Worm (Caenorhabditis elegans) whole organism, L2 larva: ENCODE data around the gene egli-1.
A peak's percentile ranks its signal among the peaks of the same experiment; 100 is the strongest.

Source experiments
- C34F6.9 ChIP-seq: fragments of 150-350 bp; optimal IDR thresholded peaks from 2 replicates; lab custom pipeline; 2014; ENCODE audit warnings: missing biosample characterization, missing genetic modification characterization
- F13H6.1 ChIP-seq: sonication (generic microtip); optimal IDR thresholded peaks from 2 replicates; lab custom pipeline; 2016; ENCODE audit warnings: missing genetic modification characterization, missing compliant biosample characterization
- R02D3.7 ChIP-seq: fragments of 150-350 bp; optimal IDR thresholded peaks from 2 replicates; lab custom pipeline; 2014; ENCODE audit warnings: missing biosample characterization, missing genetic modification characterization
- Y55F3AM.14 ChIP-seq: fragments of 200-800 bp; sonication (Bioruptor generic); optimal IDR thresholded peaks from 2 replicates; lab custom pipeline; 2018; ENCODE audit warnings: mild to moderate bottlenecking, missing genetic modification characterization, missing compliant biosample characterization
- ZK546.5 ChIP-seq: sonication (generic microtip); optimal IDR thresholded peaks from 2 replicates; lab custom pipeline; 2017; ENCODE audit warnings: missing biosample characterization, missing genetic modification characterization
- alr-1 ChIP-seq: fragments of 150-350 bp; optimal IDR thresholded peaks from 2 replicates; lab custom pipeline; 2014; ENCODE audit warnings: missing biosample characterization, missing genetic modification characterization
- aly-2 ChIP-seq: fragments of 150-350 bp; optimal IDR thresholded peaks from 2 replicates; lab custom pipeline; 2014; ENCODE audit warnings: missing biosample characterization, missing genetic modification characterization
- ama-1 ChIP-seq: fragments of 150-350 bp; optimal IDR thresholded peaks from 2 replicates; lab custom pipeline; 2018; ENCODE audit warnings: inconsistent platforms
- blmp-1 ChIP-seq: sonication (generic microtip); optimal IDR thresholded peaks from 2 replicates; lab custom pipeline; 2017; ENCODE audit warnings: missing genetic modification characterization, mild to moderate bottlenecking, missing compliant biosample characterization, antibody characterized with exemption, moderate library complexity; ENCODE audit not compliant: insufficient read depth
- elt-3 ChIP-seq: sonication (generic microtip); optimal IDR thresholded peaks from 2 replicates; lab custom pipeline; 2017; ENCODE audit warnings: missing biosample characterization, missing genetic modification characterization
- fos-1 ChIP-seq: fragments of 150-350 bp; optimal IDR thresholded peaks from 2 replicates; lab custom pipeline; 2014; ENCODE audit warnings: missing biosample characterization, missing genetic modification characterization
- gmeb-1 ChIP-seq: fragments of 150-350 bp; optimal IDR thresholded peaks from 2 replicates; lab custom pipeline; 2014; ENCODE audit warnings: missing biosample characterization, missing genetic modification characterization
- lin-13 ChIP-seq: fragments of 150-350 bp; optimal IDR thresholded peaks from 2 replicates; lab custom pipeline; 2014; ENCODE audit warnings: missing biosample characterization, missing genetic modification reagents, missing genetic modification characterization
- lin-39 ChIP-seq: fragments of 150-350 bp; optimal IDR thresholded peaks from 2 replicates; lab custom pipeline; 2014; ENCODE audit warnings: missing biosample characterization, missing genetic modification reagents, missing genetic modification characterization
- mbf-1 ChIP-seq: sonication (generic microtip); optimal IDR thresholded peaks from 2 replicates; lab custom pipeline; 2017; ENCODE audit warnings: missing biosample characterization, missing genetic modification characterization
- mdl-1 ChIP-seq, 2 experiments: fragments of 150-350 bp in 1 of 2; sonication (generic microtip) in 1 of 2; optimal IDR thresholded peaks; 2 replicates each; lab custom pipeline; 2017; ENCODE audit warnings: missing biosample characterization in 2 of 2, missing genetic modification characterization in 2 of 2
- nhr-11 ChIP-seq: fragments of 150-350 bp; optimal IDR thresholded peaks from 2 replicates; lab custom pipeline; 2014; ENCODE audit warnings: missing biosample characterization, missing genetic modification characterization
- nhr-129 ChIP-seq: fragments of 150-350 bp; optimal IDR thresholded peaks from 2 replicates; lab custom pipeline; 2014; ENCODE audit warnings: missing biosample characterization, missing genetic modification characterization
- nhr-21 ChIP-seq: fragments of 150-350 bp; optimal IDR thresholded peaks from 2 replicates; lab custom pipeline; 2014; ENCODE audit warnings: missing biosample characterization, missing genetic modification characterization
- nhr-23 ChIP-seq: fragments of 150-350 bp; optimal IDR thresholded peaks from 2 replicates; lab custom pipeline; 2014; ENCODE audit warnings: missing biosample characterization, missing genetic modification reagents, missing genetic modification characterization
- nhr-237 ChIP-seq: fragments of 150-350 bp; optimal IDR thresholded peaks from 2 replicates; lab custom pipeline; 2014; ENCODE audit warnings: missing biosample characterization, missing genetic modification characterization
- nhr-25 ChIP-seq: fragments of 150-350 bp; sonication (generic microtip); optimal IDR thresholded peaks from 3 replicates; lab custom pipeline; 2014; ENCODE audit warnings: missing biosample characterization, missing genetic modification characterization
- nhr-6 ChIP-seq: fragments of 150-350 bp; optimal IDR thresholded peaks from 2 replicates; lab custom pipeline; 2014; ENCODE audit warnings: missing biosample characterization, missing genetic modification characterization
- nhr-77 ChIP-seq: fragments of 150-350 bp; optimal IDR thresholded peaks from 2 replicates; lab custom pipeline; 2014; ENCODE audit warnings: missing biosample characterization, missing genetic modification characterization
- peb-1 ChIP-seq: fragments of 150-350 bp; optimal IDR thresholded peaks from 2 replicates; lab custom pipeline; 2014; ENCODE audit warnings: missing biosample characterization, missing genetic modification characterization
- sem-4 ChIP-seq: fragments of 150-350 bp; optimal IDR thresholded peaks from 2 replicates; lab custom pipeline; 2014; ENCODE audit warnings: missing biosample characterization, missing genetic modification reagents, missing genetic modification characterization
- skn-1 ChIP-seq: sonication (generic microtip); optimal IDR thresholded peaks from 2 replicates; lab custom pipeline; 2017; ENCODE audit warnings: missing biosample characterization, missing genetic modification characterization
- sma-3 ChIP-seq: sonication (generic microtip); optimal IDR thresholded peaks from 2 replicates; lab custom pipeline; 2016; ENCODE audit warnings: missing genetic modification reagents, missing genetic modification characterization, missing compliant biosample characterization
- sma-9 ChIP-seq, 2 experiments: fragments of 150-350 bp in 1 of 2; sonication (generic microtip) in 1 of 2; optimal IDR thresholded peaks; 2 replicates each; lab custom pipeline; 2014 to 2016; ENCODE audit warnings: missing genetic modification characterization in 2 of 2, mild to moderate bottlenecking in 1 of 2, missing biosample characterization in 1 of 2, missing compliant biosample characterization in 1 of 2, missing genetic modification reagents in 1 of 2, moderate library complexity in 1 of 2
- snpc-4 ChIP-seq: fragments of 150-350 bp; optimal IDR thresholded peaks from 2 replicates; lab custom pipeline; 2014; ENCODE audit warnings: missing biosample characterization, missing genetic modification characterization
- unc-39 ChIP-seq: fragments of 150-350 bp; optimal IDR thresholded peaks from 2 replicates; lab custom pipeline; 2014; ENCODE audit warnings: missing biosample characterization, missing genetic modification characterization
- unc-55 ChIP-seq: fragments of 150-350 bp; sonication (generic microtip); optimal IDR thresholded peaks from 3 replicates; lab custom pipeline; 2014; ENCODE audit warnings: missing biosample characterization, missing genetic modification reagents, missing genetic modification characterization
- ztf-1 ChIP-seq: fragments of 200-800 bp; sonication (Bioruptor generic); conservative IDR thresholded peaks from 2 replicates; pipeline ENCODE4 v1.3.6; 2022; ENCODE audit warnings: missing genetic modification characterization, missing compliant biosample characterization
- ztf-11 ChIP-seq: sonication (generic microtip); optimal IDR thresholded peaks from 2 replicates; lab custom pipeline; 2017; ENCODE audit warnings: missing biosample characterization, missing genetic modification characterization
- ztf-4 ChIP-seq: fragments of 150-350 bp; optimal IDR thresholded peaks from 2 replicates; lab custom pipeline; 2014; ENCODE audit warnings: missing biosample characterization, missing genetic modification characterization

Gene egli-1

ce11 chrII:9310204-9310603, 13.6 kb upstream of the egli-1 start, which contains the start of gene cam-1:
Gene cam-1 (minus strand): TSS chrII:9310304.
- TF ChIP-seq fos-1 (tag; lab: Kevin White, UChicago) (no peak), R02D3.7 (no peak), Y55F3AM.14 (GFP tag; lab: Kevin White, UChicago) (no peak), nhr-6 (no peak), aly-2 (tag; lab: Kevin White, UChicago) (no peak), sem-4 (tag; lab: Kevin White, UChicago) (no peak), mdl-1 (tag; optimal IDR thresholded peaks at IDR 0.05; lab: Kevin White, UChicago) (no peak), ztf-1 (GFP tag; lab: Robert Waterston, UW) (no peak), blmp-1 (no peak), peb-1 (tag; lab: Kevin White, UChicago) (no peak), nhr-11 (no peak), mbf-1 (tag; lab: Kevin White, UChicago) (no peak), sma-3 (no peak), nhr-77 (tag; lab: Kevin White, UChicago) (no peak), sma-9 (GFP tag; optimal IDR thresholded peaks at IDR 0.05; lab: Kevin White, UChicago) (no peak), sma-9 (tag; optimal IDR thresholded peaks at IDR 0.05; lab: Kevin White, UChicago) (no peak)

ce11 chrII:9310794-9311193, 13.0 kb upstream of the egli-1 start:
- TF ChIP-seq unc-55 (peak; percentile 31), mbf-1 (tag; lab: Kevin White, UChicago) (no peak), nhr-21 (tag; lab: Kevin White, UChicago) (no peak)

- peak; percentile 22 for TF ChIP-seq unc-55
- TF ChIP-seq ztf-4 (tag; lab: Kevin White, UChicago), result no peak
Observed at ce11 chrII:9311702-9312101, 12.1 kb upstream of the egli-1 start.

- no peak for TF ChIP-seq nhr-237 (tag; lab: Kevin White, UChicago)
- no peak for TF ChIP-seq lin-13 (GFP tag; lab: Kevin White, UChicago)
- TF ChIP-seq snpc-4 (tag; lab: Kevin White, UChicago), result no peak
- TF ChIP-seq nhr-6, result no peak
- no peak for TF ChIP-seq lin-39 (tag; lab: Kevin White, UChicago)
- no peak for TF ChIP-seq ztf-4 (tag; lab: Kevin White, UChicago)
- TF ChIP-seq sma-3, result no peak
- TF ChIP-seq ZK546.5 (tag; lab: Kevin White, UChicago), result no peak
- TF ChIP-seq C34F6.9 (tag; lab: Kevin White, UChicago), result no peak
- no peak for TF ChIP-seq alr-1 (tag; lab: Kevin White, UChicago)
- TF ChIP-seq nhr-25, result no peak
- TF ChIP-seq ztf-11 (tag; lab: Kevin White, UChicago), result no peak
- no peak for TF ChIP-seq gmeb-1 (tag; lab: Kevin White, UChicago)
- no peak for TF ChIP-seq nhr-23
- TF ChIP-seq ama-1 (lab: Kevin White, UChicago), result no peak
- TF ChIP-seq elt-3 (tag; lab: Kevin White, UChicago), result no peak
- TF ChIP-seq fos-1 (tag; lab: Kevin White, UChicago), result no peak
Observed at ce11 chrII:9313335-9313734, 10.4 kb upstream of the egli-1 start.

- TF ChIP-seq sem-4 (tag; lab: Kevin White, UChicago) (no peak), nhr-129 (tag; lab: Kevin White, UChicago) (peak; percentile 6), nhr-11 (no peak), unc-39 (no peak), skn-1 (no peak), nhr-6 (no peak), F13H6.1 (tag; lab: Kevin White, UChicago) (peak; percentile 46)
Observed at ce11 chrII:9314733-9315132, 9.0 kb upstream of the egli-1 start.

ce11 chrII:9315692-9316091, 8.1 kb upstream of the egli-1 start:
- TF ChIP-seq fos-1 (tag; lab: Kevin White, UChicago) (no peak), C34F6.9 (tag; lab: Kevin White, UChicago) (peak; percentile 37), nhr-129 (tag; lab: Kevin White, UChicago) (peak; percentile 33)
- TF ChIP-seq, all 48 proteins: peak for 2
